Fruit fly (Drosophila melanogaster): Measurements from ENCODE around the gene Burs.
A peak's percentile ranks its signal among the peaks of the same experiment; 100 is the strongest.

The Burs gene

DNA sequence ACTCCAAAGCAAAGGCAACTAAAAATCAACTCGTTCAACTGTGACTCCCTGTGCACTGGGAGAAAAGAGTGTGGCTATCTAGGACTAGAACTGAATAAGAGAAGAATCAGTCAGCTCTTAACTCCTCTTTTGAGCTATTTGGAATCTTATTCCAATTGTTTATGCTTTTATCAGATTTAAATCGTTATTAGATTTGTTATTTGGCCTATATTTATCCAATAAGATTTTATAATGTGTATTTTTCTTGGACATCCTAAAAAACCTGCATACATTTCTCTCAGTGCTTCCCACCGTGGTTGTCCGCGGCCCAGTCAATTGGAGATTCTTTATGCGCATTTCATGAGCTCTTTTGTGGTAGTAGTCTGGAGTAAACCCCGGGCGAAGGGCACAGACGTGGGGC is 12.1 kb downstream of the Burs start (continued):
- TF ChIP-seq eve (GFP tag; optimal IDR thresholded peaks at IDR 0.05) (no peak), H2.0 (GFP tag; IDR thresholded peaks at IDR 0.05) (peak; percentile 54; the same call in 1 of the 2 replicates), CG7839 (tag; optimal IDR thresholded peaks at IDR 0.05) (peak; percentile 79), MTF-1 (GFP tag; optimal IDR thresholded peaks at IDR 0.05; ENCODE audit: borderline replicate concordance) (peak; percentile 4), CG34224 (GFP tag; IDR thresholded peaks at IDR 0.05; ENCODE audit: partially characterized antibody) (no peak), CG1832 (GFP tag; optimal IDR thresholded peaks at IDR 0.05) (no peak), Gsc (GFP tag; IDR thresholded peaks at IDR 0.05) (no peak), nmo (GFP tag; optimal IDR thresholded peaks at IDR 0.05) (peak; percentile 76), slou (GFP tag; optimal IDR thresholded peaks at IDR 0.05) (peak; percentile 16), knrl (GFP tag; IDR thresholded peaks at IDR 0.05; ENCODE audit: partially characterized antibody) (no peak), CG11504 (tag; optimal IDR thresholded peaks at IDR 0.05) (peak; percentile 78), Ravus (GFP tag; IDR thresholded peaks at IDR 0.05) (peak; percentile 31), sens (GFP tag) (peak; percentile 95), wdn (GFP tag; IDR thresholded peaks at IDR 0.05) (peak; percentile 49; the same call in 1 of the 2 replicates), CG8281 (tag; optimal IDR thresholded peaks at IDR 0.05) (peak; percentile 19), grn (GFP tag; optimal IDR thresholded peaks at IDR 0.05) (no peak), CG17361 (GFP tag; IDR thresholded peaks at IDR 0.05) (no peak; the same call in 1 of the 3 replicates), bowl (GFP tag; IDR thresholded peaks at IDR 0.05) (no peak; the same call in 1 of the 2 replicates), CG8924 (tag; optimal IDR thresholded peaks at IDR 0.05) (peak; percentile 71), vfl (GFP tag; optimal IDR thresholded peaks at IDR 0.05) (no peak), CG15011 (GFP tag; optimal IDR thresholded peaks at IDR 0.05) (peak; percentile 18), ind (GFP tag; optimal IDR thresholded peaks at IDR 0.05) (peak; percentile 72), Atf-2 (GFP tag; optimal IDR thresholded peaks at IDR 0.05) (peak; percentile 20), Chrac-16 (GFP tag; optimal IDR thresholded peaks at IDR 0.05) (peak; percentile 61), gfzf (GFP tag; optimal IDR thresholded peaks at IDR 0.05) (no peak), TFAM (GFP tag; optimal IDR thresholded peaks at IDR 0.05) (no peak), CG6689 (GFP tag; IDR thresholded peaks at IDR 0.05) (peak; percentile 66), chif (GFP tag; optimal IDR thresholded peaks at IDR 0.05) (peak; percentile 51 to 66), ATbp (GFP tag; optimal IDR thresholded peaks at IDR 0.05) (peak; percentile 36), Aef1 (GFP tag; IDR thresholded peaks at IDR 0.05) (peak; percentile 74), CG33213 (GFP tag; optimal IDR thresholded peaks at IDR 0.05) (peak; percentile 12), wek (GFP tag; optimal IDR thresholded peaks at IDR 0.05) (no peak), prd (optimal IDR thresholded peaks at IDR 0.05) (no peak), prd (GFP tag; IDR thresholded peaks at IDR 0.05) (peak; percentile 79), CG12236 (GFP tag; optimal IDR thresholded peaks at IDR 0.05) (peak; percentile 28), CG7372 (GFP tag; IDR thresholded peaks at IDR 0.05) (peak; percentile 50), ac (GFP tag; optimal IDR thresholded peaks at IDR 0.05) (no peak), CG6272 (GFP tag; IDR thresholded peaks at IDR 0.05) (no peak), CG11723 (GFP tag; optimal IDR thresholded peaks at IDR 0.05) (no peak), eyg (GFP tag; optimal IDR thresholded peaks at IDR 0.05) (no peak), hkb (optimal IDR thresholded peaks at IDR 0.05) (no peak), hkb (GFP tag; IDR thresholded peaks at IDR 0.05) (peak; percentile 76), CG10366 (GFP tag; IDR thresholded peaks at IDR 0.05) (peak; percentile 57), CG31365 (tag; optimal IDR thresholded peaks at IDR 0.05) (no peak), chn (GFP tag; optimal IDR thresholded peaks at IDR 0.05) (peak; percentile 41), Atf6 (GFP tag; IDR thresholded peaks at IDR 0.05) (peak; percentile 82), CG8290 (GFP tag; optimal IDR thresholded peaks at IDR 0.05) (peak; percentile 12), CG8290 (tag; optimal IDR thresholded peaks at IDR 0.05) (no peak), CG5245 (GFP tag; optimal IDR thresholded peaks at IDR 0.05) (peak; percentile 22), BtbVII (GFP tag; optimal IDR thresholded peaks at IDR 0.05) (peak; percentile 69), mld (GFP tag; IDR thresholded peaks at IDR 0.05; ENCODE audit: partially characterized antibody) (no peak), dmrt99B (tag; optimal IDR thresholded peaks at IDR 0.05) (peak; percentile 77), CG11695 (GFP tag; IDR thresholded peaks at IDR 0.05) (peak; percentile 82)
